Fruit fly (Drosophila melanogaster) whole organism, wandering third instar larva: ENCODE data around the gene ham.

Experiments used
- Abd-B ChIP-seq: fragments of >200 bp; optimal IDR thresholded peaks from 2 replicates; lab custom pipeline; 2017; ENCODE audit warnings: missing biosample characterization, missing genetic modification characterization
- CG32264 ChIP-seq: fragments of 200-800 bp; sonication (Bioruptor generic); optimal IDR thresholded peaks from 2 replicates; lab custom pipeline; 2016; ENCODE audit warnings: missing biosample characterization, missing genetic modification characterization
- CG9705 ChIP-seq: fragments of 200-800 bp; sonication (Bioruptor generic); optimal IDR thresholded peaks from 2 replicates; lab custom pipeline; 2018; ENCODE audit warnings: missing biosample characterization, mild to moderate bottlenecking, missing genetic modification characterization
- CrebA ChIP-seq: fragments of 200-800 bp; sonication (Bioruptor generic); optimal IDR thresholded peaks from 2 replicates; lab custom pipeline; 2016; ENCODE audit warnings: missing biosample characterization, mild to moderate bottlenecking, missing genetic modification characterization, borderline replicate concordance
- Dfd ChIP-seq: fragments of >200 bp; optimal IDR thresholded peaks from 2 replicates; lab custom pipeline; 2017; ENCODE audit warnings: missing biosample characterization, missing genetic modification characterization
- Dif ChIP-seq: fragments of 200-275, 200-300 bp; sonication (Bioruptor generic); optimal IDR thresholded peaks from 2 replicates; lab custom pipeline; 2018; ENCODE audit warnings: missing biosample characterization, missing genetic modification characterization; ENCODE audit not compliant: partially characterized antibody
- GATAd ChIP-seq: sonication (Bioruptor generic); optimal IDR thresholded peaks from 2 replicates; lab custom pipeline; 2016; ENCODE audit warnings: missing biosample characterization, missing genetic modification characterization
- HLH106 ChIP-seq: fragments of 200-800 bp; optimal IDR thresholded peaks from 3 replicates; lab custom pipeline; 2019; ENCODE audit warnings: missing biosample characterization, mild to moderate bottlenecking, missing genetic modification characterization, moderate library complexity
- Hnf4 ChIP-seq: fragments of 200-800 bp; sonication (Bioruptor generic); optimal IDR thresholded peaks from 2 replicates; lab custom pipeline; 2016; ENCODE audit warnings: missing biosample characterization, mild to moderate bottlenecking, missing genetic modification characterization
- Hr78 ChIP-seq: fragments of >200 bp; optimal IDR thresholded peaks from 2 replicates; lab custom pipeline; 2017; ENCODE audit warnings: missing biosample characterization, missing genetic modification characterization
- Hr83 ChIP-seq: fragments of 200-300 bp; sonication (Bioruptor generic); optimal IDR thresholded peaks from 2 replicates; lab custom pipeline; 2016; ENCODE audit warnings: missing biosample characterization, mild to moderate bottlenecking, missing genetic modification characterization, moderate library complexity; ENCODE audit not compliant: poor library complexity, severe bottlenecking
- Jra ChIP-seq: sonication (Bioruptor generic); optimal IDR thresholded peaks from 2 replicates; lab custom pipeline; 2016; ENCODE audit warnings: missing biosample characterization, missing genetic modification characterization
- Mio ChIP-seq: sonication (Bioruptor generic); optimal IDR thresholded peaks from 2 replicates; lab custom pipeline; 2016; ENCODE audit warnings: missing biosample characterization, missing genetic modification characterization
- Myc ChIP-seq: fragments of >200 bp; optimal IDR thresholded peaks from 2 replicates; lab custom pipeline; 2017
- N ChIP-seq: fragments of >200 bp; optimal IDR thresholded peaks from 2 replicates; lab custom pipeline; 2018; ENCODE audit warnings: missing biosample characterization, missing external identifiers, missing genetic modification characterization
- OdsH ChIP-seq: fragments of 200-800 bp; sonication (Bioruptor generic); optimal IDR thresholded peaks from 2 replicates; lab custom pipeline; 2016; ENCODE audit warnings: missing biosample characterization, mild to moderate bottlenecking, missing genetic modification characterization
- Rel ChIP-seq, 2 experiments: fragments of 200-800 bp; sonication (Bioruptor generic) in 1 of 2; optimal IDR thresholded peaks; 2 replicates in 1 of 2; 3 replicates in 1 of 2; lab custom pipeline; 2016 to 2019; ENCODE audit warnings: mild to moderate bottlenecking in 2 of 2, missing biosample characterization in 2 of 2, missing genetic modification characterization in 2 of 2, moderate library complexity in 1 of 2
- Sp1 ChIP-seq: fragments of 200-800 bp; sonication (Bioruptor generic); optimal IDR thresholded peaks from 3 replicates; lab custom pipeline; 2019; ENCODE audit warnings: missing biosample characterization, mild to moderate bottlenecking, missing genetic modification characterization, moderate library complexity
- Vsx2 ChIP-seq: fragments of 200-300, 225-300 bp; sonication (Bioruptor generic); optimal IDR thresholded peaks from 2 replicates; lab custom pipeline; 2018; ENCODE audit warnings: missing biosample characterization, missing genetic modification characterization; ENCODE audit not compliant: partially characterized antibody
- br ChIP-seq: fragments of 200-800 bp; sonication (Bioruptor generic); optimal IDR thresholded peaks from 2 replicates; lab custom pipeline; 2016; ENCODE audit warnings: missing biosample characterization, missing genetic modification characterization
- brk ChIP-seq: fragments of 200-800 bp; sonication (Bioruptor generic); optimal IDR thresholded peaks from 2 replicates; lab custom pipeline; 2016; ENCODE audit warnings: missing biosample characterization, mild to moderate bottlenecking, missing genetic modification characterization
- dl ChIP-seq, 2 experiments: fragments of 175-275, 200-275 bp in 1 of 2; fragments of 200-275 bp in 1 of 2; sonication (Bioruptor generic); optimal IDR thresholded peaks; lab custom pipeline; 2018; ENCODE audit warnings: mild to moderate bottlenecking in 2 of 2, missing biosample characterization in 2 of 2, missing genetic modification characterization in 2 of 2, moderate library complexity in 2 of 2; ENCODE audit not compliant: partially characterized antibody in 2 of 2, insufficient read depth in 1 of 2
- dmrt93B ChIP-seq: fragments of 200-800 bp; sonication (Bioruptor generic); optimal IDR thresholded peaks from 2 replicates; lab custom pipeline; 2018; ENCODE audit warnings: missing biosample characterization, mild to moderate bottlenecking, missing genetic modification characterization
- dsf ChIP-seq: sonication (Bioruptor generic); optimal IDR thresholded peaks from 2 replicates; lab custom pipeline; 2016; ENCODE audit warnings: missing biosample characterization, missing genetic modification characterization, borderline replicate concordance
- ey ChIP-seq: fragments of 200-800 bp; sonication (Bioruptor generic); optimal IDR thresholded peaks from 2 replicates; lab custom pipeline; 2016; ENCODE audit warnings: missing biosample characterization, missing genetic modification characterization
- foxo ChIP-seq, 2 experiments: fragments of 200-800 bp; sonication (Bioruptor generic); optimal IDR thresholded peaks; 2 replicates in 1 of 2; 3 replicates in 1 of 2; lab custom pipeline; 2016 to 2017; ENCODE audit warnings: missing biosample characterization in 2 of 2, missing genetic modification characterization in 2 of 2
- fru ChIP-seq: fragments of 200-800 bp; sonication (Bioruptor generic); optimal IDR thresholded peaks from 3 replicates; lab custom pipeline; 2016; ENCODE audit warnings: missing biosample characterization, mild to moderate bottlenecking, missing genetic modification characterization
- h ChIP-seq: fragments of 200-800 bp; sonication (Bioruptor generic); optimal IDR thresholded peaks from 3 replicates; lab custom pipeline; 2016; ENCODE audit warnings: missing biosample characterization, mild to moderate bottlenecking, missing genetic modification characterization
- jim ChIP-seq: fragments of 175-275, 200-325 bp; sonication (Bioruptor generic); optimal IDR thresholded peaks from 2 replicates; lab custom pipeline; 2016; ENCODE audit warnings: missing biosample characterization, mild to moderate bottlenecking, missing genetic modification characterization
- lola ChIP-seq: fragments of >200 bp; optimal IDR thresholded peaks from 2 replicates; lab custom pipeline; 2017; ENCODE audit warnings: missing biosample characterization, missing genetic modification characterization
- pan ChIP-seq: fragments of >200 bp; optimal IDR thresholded peaks from 2 replicates; lab custom pipeline; 2017
- psq ChIP-seq: fragments of 200-800 bp; sonication (Bioruptor generic); optimal IDR thresholded peaks from 3 replicates; lab custom pipeline; 2017; ENCODE audit warnings: missing biosample characterization, mild to moderate bottlenecking, missing genetic modification characterization, moderate library complexity
- rgr ChIP-seq: fragments of 200-800 bp; sonication (Bioruptor generic); optimal IDR thresholded peaks from 3 replicates; lab custom pipeline; 2016; ENCODE audit warnings: missing biosample characterization, mild to moderate bottlenecking, missing genetic modification characterization
- sage ChIP-seq: fragments of 200-800 bp; sonication (Bioruptor generic); optimal IDR thresholded peaks from 2 replicates; lab custom pipeline; 2016; ENCODE audit warnings: missing biosample characterization, mild to moderate bottlenecking, missing genetic modification characterization
- sv ChIP-seq: fragments of 200-800 bp; sonication (Bioruptor generic); optimal IDR thresholded peaks from 3 replicates; lab custom pipeline; 2016; ENCODE audit warnings: missing biosample characterization, missing genetic modification characterization
- tai ChIP-seq: sonication (Bioruptor generic); optimal IDR thresholded peaks from 2 replicates; lab custom pipeline; 2016; ENCODE audit warnings: missing biosample characterization, missing genetic modification characterization
- usp ChIP-seq: fragments of >200 bp; optimal IDR thresholded peaks from 2 replicates; lab custom pipeline; 2017; ENCODE audit warnings: missing biosample characterization, missing genetic modification characterization
- woc ChIP-seq: sonication (Bioruptor generic); optimal IDR thresholded peaks from 2 replicates; lab custom pipeline; 2016; ENCODE audit warnings: missing biosample characterization, mild to moderate bottlenecking, missing genetic modification characterization

Gene ham

dm6 chr2L:18834525-18834924, 41.8 kb upstream of the ham start:
- TF ChIP-seq Dfd (GFP tag; lab: Kevin White, UChicago) (no peak), h (no peak), Hr83 (GFP tag; lab: Kevin White, UChicago) (no peak), CrebA (GFP tag; lab: Kevin White, UChicago) (no peak), fru (GFP tag; lab: Kevin White, UChicago) (no peak), Vsx2 (no peak), Rel (GFP tag; optimal IDR thresholded peaks at IDR 0.05; lab: Kevin White, UChicago) (no peak), Rel (tag; optimal IDR thresholded peaks at IDR 0.05; lab: Kevin White, UChicago) (no peak), Abd-B (GFP tag; lab: Kevin White, UChicago) (no peak)

- no peak for TF ChIP-seq Dfd (GFP tag; lab: Kevin White, UChicago)
- TF ChIP-seq dsf (GFP tag; lab: Kevin White, UChicago) = peak; percentile 49
- peak; percentile 54 for TF ChIP-seq ey (GFP tag; lab: Kevin White, UChicago)
- peak; percentile 55 for TF ChIP-seq rgr (GFP tag; lab: Kevin White, UChicago)
- TF ChIP-seq br (GFP tag; lab: Kevin White, UChicago) = peak; percentile 63
- TF ChIP-seq CrebA (GFP tag; lab: Kevin White, UChicago) = no peak
- no peak for TF ChIP-seq Abd-B (GFP tag; lab: Kevin White, UChicago)
- TF ChIP-seq Sp1 (GFP tag; lab: Kevin White, UChicago) = peak; percentile 53
- TF ChIP-seq fru (GFP tag; lab: Kevin White, UChicago) = peak; percentile 61
- TF ChIP-seq foxo (GFP tag; optimal IDR thresholded peaks at IDR 0.05; lab: Kevin White, UChicago) = peak in 1 of 2 experiments; percentile 76
- no peak for TF ChIP-seq N (GFP tag; lab: Kevin White, UChicago)
- TF ChIP-seq dmrt93B (GFP tag; lab: Kevin White, UChicago) = no peak
- TF ChIP-seq CG9705 (GFP tag; lab: Kevin White, UChicago) = peak; percentile 56
- no peak for TF ChIP-seq brk (GFP tag; lab: Kevin White, UChicago)
- TF ChIP-seq pan (lab: Kevin White, UChicago) = no peak
- no peak for TF ChIP-seq Hr78 (GFP tag; lab: Kevin White, UChicago)
- TF ChIP-seq GATAd (GFP tag; lab: Kevin White, UChicago) = no peak
- TF ChIP-seq h = peak; percentile 74
- peak; percentile 72 for TF ChIP-seq Hnf4 (GFP tag; lab: Kevin White, UChicago)
- no peak for TF ChIP-seq Rel (GFP tag; optimal IDR thresholded peaks at IDR 0.05; lab: Kevin White, UChicago)
- peak; percentile 34 for TF ChIP-seq Rel (tag; optimal IDR thresholded peaks at IDR 0.05; lab: Kevin White, UChicago)
- peak; percentile 43 for TF ChIP-seq psq (GFP tag; lab: Kevin White, UChicago)
- TF ChIP-seq lola (GFP tag; lab: Kevin White, UChicago) = no peak
- peak; percentile 73 for TF ChIP-seq HLH106 (tag; lab: Kevin White, UChicago)
- peak; percentile 71 for TF ChIP-seq Dif (GFP tag; lab: Kevin White, UChicago)
- TF ChIP-seq OdsH (GFP tag; lab: Kevin White, UChicago) = peak; percentile 42
- TF ChIP-seq Hr83 (GFP tag; lab: Kevin White, UChicago) = no peak
- TF ChIP-seq CG32264 (GFP tag; lab: Kevin White, UChicago) = no peak
- peak; percentile 100 for TF ChIP-seq Myc (lab: Kevin White, UChicago)
- no peak for TF ChIP-seq tai
- peak; percentile 95 for TF ChIP-seq Vsx2
- peak; percentile 90 for TF ChIP-seq woc (GFP tag; lab: Kevin White, UChicago)
- TF ChIP-seq dl (GFP tag; optimal IDR thresholded peaks at IDR 0.05; lab: Kevin White, UChicago; ENCODE audit: insufficient read depth in 1 of 2, partially characterized antibody in 2 of 2) = no peak
- peak; percentile 46 for TF ChIP-seq sv (GFP tag; lab: Kevin White, UChicago)
- TF ChIP-seq Jra (GFP tag; lab: Kevin White, UChicago) = peak; percentile 16
- no peak for TF ChIP-seq jim (GFP tag; lab: Kevin White, UChicago)
- peak; percentile 24 for TF ChIP-seq sage (GFP tag; lab: Kevin White, UChicago)
- TF ChIP-seq usp (GFP tag; lab: Kevin White, UChicago) = no peak
- TF ChIP-seq Mio (GFP tag; lab: Kevin White, UChicago) = no peak
These were observed 38.2 kb upstream of the ham start, which contains the start of the genes CG17597 and ScpX for dm6 chr2L:18830587-18831528. Gene CG17597, minus strand, starts transcription at chr2L:18831153. Gene ScpX, plus strand, starts transcription at chr2L:18831229.
